Worm (Caenorhabditis elegans) whole organism, L2 larva: Measurements from ENCODE around the gene tbc-13.
A peak's percentile ranks its signal among the peaks of the same experiment; 100 is the strongest.

Experiments used
- C34F6.9 ChIP-seq: fragments of 150-350 bp; optimal IDR thresholded peaks from 2 replicates; lab custom pipeline; 2014; ENCODE audit warnings: missing biosample characterization, missing genetic modification characterization
- F13H6.1 ChIP-seq: sonication (generic microtip); optimal IDR thresholded peaks from 2 replicates; lab custom pipeline; 2016; ENCODE audit warnings: missing genetic modification characterization, missing compliant biosample characterization
- alr-1 ChIP-seq: fragments of 150-350 bp; optimal IDR thresholded peaks from 2 replicates; lab custom pipeline; 2014; ENCODE audit warnings: missing biosample characterization, missing genetic modification characterization
- aly-2 ChIP-seq: fragments of 150-350 bp; optimal IDR thresholded peaks from 2 replicates; lab custom pipeline; 2014; ENCODE audit warnings: missing biosample characterization, missing genetic modification characterization
- ama-1 ChIP-seq: fragments of 150-350 bp; optimal IDR thresholded peaks from 2 replicates; lab custom pipeline; 2018; ENCODE audit warnings: inconsistent platforms
- ceh-16 ChIP-seq: fragments of 150-350 bp; optimal IDR thresholded peaks from 2 replicates; lab custom pipeline; 2014; ENCODE audit warnings: missing biosample characterization, missing genetic modification characterization
- ceh-82 ChIP-seq: fragments of 150-350 bp; optimal IDR thresholded peaks from 2 replicates; lab custom pipeline; 2014; ENCODE audit warnings: missing biosample characterization, missing genetic modification characterization
- crh-2 ChIP-seq: sonication (generic microtip); optimal IDR thresholded peaks from 2 replicates; lab custom pipeline; 2017; ENCODE audit warnings: missing biosample characterization, missing genetic modification characterization
- elt-3 ChIP-seq: sonication (generic microtip); optimal IDR thresholded peaks from 2 replicates; lab custom pipeline; 2017; ENCODE audit warnings: missing biosample characterization, missing genetic modification characterization
- fos-1 ChIP-seq: fragments of 150-350 bp; optimal IDR thresholded peaks from 2 replicates; lab custom pipeline; 2014; ENCODE audit warnings: missing biosample characterization, missing genetic modification characterization
- lin-11 ChIP-seq: fragments of 150-350 bp; sonication (generic microtip); optimal IDR thresholded peaks from 2 replicates; lab custom pipeline; 2014; ENCODE audit warnings: missing biosample characterization, missing genetic modification characterization, inconsistent platforms, mixed read lengths
- lin-13 ChIP-seq: fragments of 150-350 bp; optimal IDR thresholded peaks from 2 replicates; lab custom pipeline; 2014; ENCODE audit warnings: missing biosample characterization, missing genetic modification reagents, missing genetic modification characterization
- lin-39 ChIP-seq: fragments of 150-350 bp; optimal IDR thresholded peaks from 2 replicates; lab custom pipeline; 2014; ENCODE audit warnings: missing biosample characterization, missing genetic modification reagents, missing genetic modification characterization
- lsy-2 ChIP-seq, 2 experiments: fragments of 150-350 bp in 1 of 2; sonication (generic microtip) in 1 of 2; optimal IDR thresholded peaks; 2 replicates each; lab custom pipeline; 2014 to 2017; ENCODE audit warnings: missing biosample characterization in 2 of 2, missing genetic modification characterization in 2 of 2
- mbf-1 ChIP-seq: sonication (generic microtip); optimal IDR thresholded peaks from 2 replicates; lab custom pipeline; 2017; ENCODE audit warnings: missing biosample characterization, missing genetic modification characterization
- mdl-1 ChIP-seq, 2 experiments: fragments of 150-350 bp in 1 of 2; sonication (generic microtip) in 1 of 2; optimal IDR thresholded peaks; 2 replicates each; lab custom pipeline; 2017; ENCODE audit warnings: missing biosample characterization in 2 of 2, missing genetic modification characterization in 2 of 2
- nhr-12 ChIP-seq: fragments of 150-350 bp; optimal IDR thresholded peaks from 2 replicates; lab custom pipeline; 2014; ENCODE audit warnings: missing biosample characterization, missing genetic modification characterization
- nhr-129 ChIP-seq: fragments of 150-350 bp; optimal IDR thresholded peaks from 2 replicates; lab custom pipeline; 2014; ENCODE audit warnings: missing biosample characterization, missing genetic modification characterization
- nhr-21 ChIP-seq: fragments of 150-350 bp; optimal IDR thresholded peaks from 2 replicates; lab custom pipeline; 2014; ENCODE audit warnings: missing biosample characterization, missing genetic modification characterization
- nhr-23 ChIP-seq: fragments of 150-350 bp; optimal IDR thresholded peaks from 2 replicates; lab custom pipeline; 2014; ENCODE audit warnings: missing biosample characterization, missing genetic modification reagents, missing genetic modification characterization
- nhr-237 ChIP-seq: fragments of 150-350 bp; optimal IDR thresholded peaks from 2 replicates; lab custom pipeline; 2014; ENCODE audit warnings: missing biosample characterization, missing genetic modification characterization
- nhr-25 ChIP-seq: fragments of 150-350 bp; sonication (generic microtip); optimal IDR thresholded peaks from 3 replicates; lab custom pipeline; 2014; ENCODE audit warnings: missing biosample characterization, missing genetic modification characterization
- nhr-77 ChIP-seq: fragments of 150-350 bp; optimal IDR thresholded peaks from 2 replicates; lab custom pipeline; 2014; ENCODE audit warnings: missing biosample characterization, missing genetic modification characterization
- skn-1 ChIP-seq: sonication (generic microtip); optimal IDR thresholded peaks from 2 replicates; lab custom pipeline; 2017; ENCODE audit warnings: missing biosample characterization, missing genetic modification characterization
- sma-9 ChIP-seq, 2 experiments: fragments of 150-350 bp in 1 of 2; sonication (generic microtip) in 1 of 2; optimal IDR thresholded peaks; 2 replicates each; lab custom pipeline; 2014 to 2016; ENCODE audit warnings: missing genetic modification characterization in 2 of 2, mild to moderate bottlenecking in 1 of 2, missing biosample characterization in 1 of 2, missing compliant biosample characterization in 1 of 2, missing genetic modification reagents in 1 of 2, moderate library complexity in 1 of 2
- unc-39 ChIP-seq: fragments of 150-350 bp; optimal IDR thresholded peaks from 2 replicates; lab custom pipeline; 2014; ENCODE audit warnings: missing biosample characterization, missing genetic modification characterization
- unc-55 ChIP-seq: fragments of 150-350 bp; sonication (generic microtip); optimal IDR thresholded peaks from 3 replicates; lab custom pipeline; 2014; ENCODE audit warnings: missing biosample characterization, missing genetic modification reagents, missing genetic modification characterization
- unc-62 ChIP-seq: fragments of 150-350 bp; optimal IDR thresholded peaks from 2 replicates; lab custom pipeline; 2014; ENCODE audit warnings: missing biosample characterization, missing genetic modification reagents, missing genetic modification characterization
- zag-1 ChIP-seq: fragments of 150-350 bp; optimal IDR thresholded peaks from 2 replicates; lab custom pipeline; 2014; ENCODE audit warnings: missing biosample characterization, missing genetic modification characterization
- ztf-1 ChIP-seq: fragments of 200-800 bp; sonication (Bioruptor generic); conservative IDR thresholded peaks from 2 replicates; pipeline ENCODE4 v1.3.6; 2022; ENCODE audit warnings: missing genetic modification characterization, missing compliant biosample characterization
- ztf-11 ChIP-seq: sonication (generic microtip); optimal IDR thresholded peaks from 2 replicates; lab custom pipeline; 2017; ENCODE audit warnings: missing biosample characterization, missing genetic modification characterization

The tbc-13 gene

DNA sequence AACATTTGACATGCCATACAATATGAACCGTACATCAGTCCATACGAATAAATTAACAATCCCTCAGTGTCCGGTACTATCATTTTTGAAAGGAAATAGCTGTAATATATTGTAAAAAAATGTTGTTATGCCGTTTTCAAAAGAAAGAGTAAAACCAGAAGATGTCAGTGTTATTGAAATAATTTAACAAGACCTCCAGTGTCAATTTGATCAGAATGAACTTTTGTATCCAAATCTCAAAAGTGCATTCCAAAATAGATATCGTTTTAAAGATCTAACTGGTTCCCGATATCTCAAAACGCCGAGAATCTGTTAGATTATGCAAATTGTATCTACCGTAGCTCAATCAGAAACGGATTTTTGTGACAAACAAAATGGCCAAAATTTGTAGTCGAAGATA lies 23.3 kb upstream of the tbc-13 start, which contains the start of gene odr-7:
Gene odr-7 (minus strand): TSS at position 101 of the 400 bp plus-strand sequence.
- no peak for TF ChIP-seq zag-1 (tag; lab: Kevin White, UChicago)
- no peak for TF ChIP-seq ztf-1 (GFP tag; lab: Robert Waterston, UW)
- TF ChIP-seq unc-39 = no peak
- TF ChIP-seq nhr-129 (tag; lab: Kevin White, UChicago) = no peak
- no peak for TF ChIP-seq unc-55 (GFP tag; lab: Kevin White, UChicago)
- no peak for TF ChIP-seq ama-1
- no peak for TF ChIP-seq nhr-77
- TF ChIP-seq F13H6.1 (tag; lab: Kevin White, UChicago) = no peak
- TF ChIP-seq unc-62 (GFP tag; lab: Kevin White, UChicago) = no peak

ce11 chrX:12463504-12463903 lies 21.3 kb upstream of the tbc-13 start, which contains the start of gene T18D3.5:
TSS of gene T18D3.5 (plus strand) at chrX:12463804.
- no peak for TF ChIP-seq lsy-2 (tag; optimal IDR thresholded peaks at IDR 0.05; lab: Kevin White, UChicago)
- TF ChIP-seq mbf-1 = no peak
- TF ChIP-seq sma-9 (GFP tag; optimal IDR thresholded peaks at IDR 0.05; lab: Kevin White, UChicago) = no peak
- no peak for TF ChIP-seq sma-9 (tag; optimal IDR thresholded peaks at IDR 0.05; lab: Kevin White, UChicago)
- no peak for TF ChIP-seq ztf-11 (tag; lab: Kevin White, UChicago)

- TF ChIP-seq sma-9 (GFP tag; optimal IDR thresholded peaks at IDR 0.05; lab: Kevin White, UChicago) (peak; percentile 38), sma-9 (tag; optimal IDR thresholded peaks at IDR 0.05; lab: Kevin White, UChicago) (no peak), C34F6.9 (tag; lab: Kevin White, UChicago) (no peak), nhr-23 (tag; lab: Kevin White, UChicago) (no peak), fos-1 (tag; lab: Kevin White, UChicago) (peak; percentile 46)
These were observed 18.1 kb upstream of the tbc-13 start, which contains the start of gene cdf-2 for ce11 chrX:12466769-12467168. TSS of gene cdf-2 (minus strand) at chrX:12466917.

DNA sequence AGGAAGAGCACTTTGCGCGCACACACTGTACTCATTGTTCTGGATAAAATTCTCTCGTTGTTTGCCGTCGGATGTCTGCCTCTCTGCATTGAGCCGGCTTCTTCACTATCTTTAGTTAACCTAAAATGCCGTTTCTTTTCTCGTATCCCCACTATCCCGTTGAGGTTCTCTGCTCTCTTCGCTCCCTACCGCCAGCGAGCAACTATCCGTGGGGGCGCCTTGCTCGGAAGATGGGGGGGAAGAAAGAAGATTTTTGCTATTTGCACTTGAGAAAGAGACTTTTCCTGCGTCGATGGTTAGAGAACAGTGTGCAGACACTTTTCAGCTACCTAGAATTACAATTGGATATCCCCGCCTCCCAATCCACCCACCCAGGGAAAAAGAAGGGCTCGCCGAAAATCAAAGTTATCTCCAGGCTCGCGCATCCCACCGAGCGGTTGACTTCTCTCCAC lies 17.2 kb upstream of the tbc-13 start, which contains the start of gene myo-2:
Gene myo-2 (plus strand): TSS at position 402 of the 452 bp plus-strand sequence.
- TF ChIP-seq F13H6.1 (tag; lab: Kevin White, UChicago) (peak; percentile 28), crh-2 (tag; lab: Kevin White, UChicago) (no peak)

DNA sequence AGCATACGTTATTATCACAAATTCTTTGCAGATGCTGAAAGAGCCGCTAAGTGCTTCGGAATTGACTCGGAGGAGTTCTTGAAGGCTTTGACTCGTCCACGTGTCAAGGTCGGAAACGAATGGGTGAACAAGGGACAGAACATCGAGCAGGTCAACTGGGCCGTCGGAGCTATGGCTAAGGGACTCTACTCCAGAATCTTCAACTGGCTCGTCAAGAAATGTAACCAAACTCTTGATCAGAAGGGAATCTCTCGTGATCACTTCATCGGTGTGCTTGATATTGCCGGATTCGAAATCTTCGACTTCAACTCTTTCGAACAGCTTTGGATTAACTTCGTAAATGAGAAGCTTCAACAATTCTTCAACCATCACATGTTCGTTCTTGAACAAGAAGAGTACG lies 15.0 kb upstream of the tbc-13 start:
- TF ChIP-seq lin-39 (no peak), ceh-82 (tag; lab: Kevin White, UChicago) (no peak), elt-3 (tag; lab: Kevin White, UChicago) (no peak), mdl-1 (tag; optimal IDR thresholded peaks at IDR 0.05; lab: Kevin White, UChicago) (no peak), nhr-237 (tag; lab: Kevin White, UChicago) (no peak), nhr-12 (tag; lab: Kevin White, UChicago) (no peak), nhr-25 (no peak), skn-1 (no peak), nhr-21 (tag; lab: Kevin White, UChicago) (no peak), lin-13 (GFP tag; lab: Kevin White, UChicago) (no peak), lin-11 (no peak)

ce11 chrX:12472232-12472631 lies 12.6 kb upstream of the tbc-13 start:
- no peak for TF ChIP-seq nhr-23 (tag; lab: Kevin White, UChicago)
- TF ChIP-seq ztf-1 (GFP tag; lab: Robert Waterston, UW) = no peak
- no peak for TF ChIP-seq nhr-21 (tag; lab: Kevin White, UChicago)
- no peak for TF ChIP-seq alr-1
- no peak for TF ChIP-seq ceh-16
- TF ChIP-seq ztf-11 (tag; lab: Kevin White, UChicago) = no peak
- TF ChIP-seq aly-2 (tag; lab: Kevin White, UChicago) = no peak

DNA sequence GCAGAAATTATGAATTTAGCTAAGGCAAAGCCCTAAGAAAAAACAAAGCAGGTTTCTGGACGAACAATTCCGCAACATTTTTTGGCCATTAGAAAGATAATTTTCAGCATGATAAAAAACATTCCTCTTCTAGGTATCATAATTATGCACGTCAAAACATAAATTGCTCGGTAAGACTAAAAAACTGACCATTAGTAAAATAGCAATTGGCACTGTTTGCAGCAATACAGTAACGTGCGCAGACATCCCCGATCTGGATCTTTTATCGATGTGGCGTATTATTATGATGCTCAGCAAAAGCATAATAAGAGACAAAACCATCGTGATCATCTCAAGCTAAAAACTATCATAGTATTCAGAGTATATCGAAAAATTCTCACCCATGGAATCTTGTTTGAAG lies 8.4 kb upstream of the tbc-13 start:
- no peak for TF ChIP-seq ztf-11 (tag; lab: Kevin White, UChicago)
